Fruit fly (Drosophila melanogaster): ENCODE data around the gene CG9231.

DNA sequence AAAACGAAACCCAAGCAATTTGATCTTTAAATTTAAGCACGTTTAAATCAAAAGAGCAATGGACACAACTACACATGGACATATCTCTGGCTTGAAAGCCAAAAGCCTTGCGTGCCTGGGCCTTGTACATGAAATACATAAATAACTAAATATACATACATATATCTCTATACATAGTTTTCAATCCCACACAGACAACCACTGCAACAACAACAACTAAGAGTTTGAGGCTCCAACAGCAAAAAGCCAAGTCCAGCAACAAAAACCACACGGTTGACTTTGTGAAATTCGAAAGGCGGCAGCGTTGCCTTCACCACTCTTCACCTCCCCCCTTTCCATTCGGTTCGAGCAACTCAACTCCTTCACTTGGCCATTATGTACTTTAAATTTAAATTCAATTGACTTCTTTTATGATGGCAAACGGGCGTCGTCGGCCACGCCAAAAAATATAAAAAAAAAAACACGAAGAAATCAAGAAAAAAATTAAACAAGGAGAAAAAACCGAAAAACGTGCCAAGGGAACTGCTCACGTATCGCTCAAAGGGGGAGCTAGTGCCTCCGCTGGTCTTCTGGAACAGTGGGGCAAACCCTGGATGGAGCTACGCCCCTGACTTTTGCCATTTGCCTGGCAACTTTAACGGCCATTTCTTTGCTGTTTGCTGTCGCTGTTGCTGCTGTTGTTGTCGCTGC is 25.7 kb downstream of the CG9231 start:
- no peak for TF ChIP-seq CG8944 (GFP tag; optimal IDR thresholded peaks at IDR 0.05)
- no peak for TF ChIP-seq CG2120 (GFP tag; optimal IDR thresholded peaks at IDR 0.05)
- no peak for TF ChIP-seq CG7839 (tag; optimal IDR thresholded peaks at IDR 0.05)
- TF ChIP-seq CG11560 (tag; IDR thresholded peaks at IDR 0.05), result no peak
- no peak for TF ChIP-seq en (GFP tag; optimal IDR thresholded peaks at IDR 0.05)
- TF ChIP-seq Nf-YB (GFP tag; optimal IDR thresholded peaks at IDR 0.05), result no peak

All from whole organism, embryonic.